Worm (Caenorhabditis elegans) whole organism, L2 larva: ENCODE data around the gene nspg-1.

Source experiments
- R02D3.7 ChIP-seq: fragments of 150-350 bp; optimal IDR thresholded peaks from 2 replicates; lab custom pipeline; 2014; ENCODE audit warnings: missing biosample characterization, missing genetic modification characterization
- aly-2 ChIP-seq: fragments of 150-350 bp; optimal IDR thresholded peaks from 2 replicates; lab custom pipeline; 2014; ENCODE audit warnings: missing biosample characterization, missing genetic modification characterization
- ceh-82 ChIP-seq: fragments of 150-350 bp; optimal IDR thresholded peaks from 2 replicates; lab custom pipeline; 2014; ENCODE audit warnings: missing biosample characterization, missing genetic modification characterization
- egl-27 ChIP-seq: sonication (generic microtip); optimal IDR thresholded peaks from 3 replicates; lab custom pipeline; 2017; ENCODE audit warnings: missing biosample characterization, missing genetic modification reagents, missing genetic modification characterization
- elt-3 ChIP-seq: sonication (generic microtip); optimal IDR thresholded peaks from 2 replicates; lab custom pipeline; 2017; ENCODE audit warnings: missing biosample characterization, missing genetic modification characterization
- lsy-2 ChIP-seq, 2 experiments: fragments of 150-350 bp in 1 of 2; sonication (generic microtip) in 1 of 2; optimal IDR thresholded peaks; 2 replicates each; lab custom pipeline; 2014 to 2017; ENCODE audit warnings: missing biosample characterization in 2 of 2, missing genetic modification characterization in 2 of 2
- nhr-12 ChIP-seq: fragments of 150-350 bp; optimal IDR thresholded peaks from 2 replicates; lab custom pipeline; 2014; ENCODE audit warnings: missing biosample characterization, missing genetic modification characterization
- nhr-237 ChIP-seq: fragments of 150-350 bp; optimal IDR thresholded peaks from 2 replicates; lab custom pipeline; 2014; ENCODE audit warnings: missing biosample characterization, missing genetic modification characterization
- nhr-25 ChIP-seq: fragments of 150-350 bp; sonication (generic microtip); optimal IDR thresholded peaks from 3 replicates; lab custom pipeline; 2014; ENCODE audit warnings: missing biosample characterization, missing genetic modification characterization
- nhr-77 ChIP-seq: fragments of 150-350 bp; optimal IDR thresholded peaks from 2 replicates; lab custom pipeline; 2014; ENCODE audit warnings: missing biosample characterization, missing genetic modification characterization
- sem-4 ChIP-seq: fragments of 150-350 bp; optimal IDR thresholded peaks from 2 replicates; lab custom pipeline; 2014; ENCODE audit warnings: missing biosample characterization, missing genetic modification reagents, missing genetic modification characterization
- unc-62 ChIP-seq: fragments of 150-350 bp; optimal IDR thresholded peaks from 2 replicates; lab custom pipeline; 2014; ENCODE audit warnings: missing biosample characterization, missing genetic modification reagents, missing genetic modification characterization
- zag-1 ChIP-seq: fragments of 150-350 bp; optimal IDR thresholded peaks from 2 replicates; lab custom pipeline; 2014; ENCODE audit warnings: missing biosample characterization, missing genetic modification characterization

- no peak for TF ChIP-seq sem-4 (tag; lab: Kevin White, UChicago)
- TF ChIP-seq ceh-82 (tag; lab: Kevin White, UChicago), result no peak
- no peak for TF ChIP-seq nhr-237 (tag; lab: Kevin White, UChicago)
- TF ChIP-seq nhr-77 (tag; lab: Kevin White, UChicago), result no peak
- no peak for TF ChIP-seq unc-62 (GFP tag; lab: Kevin White, UChicago)
- TF ChIP-seq zag-1 (tag; lab: Kevin White, UChicago), result no peak
- TF ChIP-seq egl-27 (tag; lab: Kevin White, UChicago), result no peak
- no peak for TF ChIP-seq nhr-12 (tag; lab: Kevin White, UChicago)
- TF ChIP-seq aly-2, result no peak
- no peak for TF ChIP-seq R02D3.7 (tag; lab: Kevin White, UChicago)
- no peak for TF ChIP-seq lsy-2 (tag; optimal IDR thresholded peaks at IDR 0.05; lab: Kevin White, UChicago)
- no peak for TF ChIP-seq elt-3 (tag; lab: Kevin White, UChicago)
- no peak for TF ChIP-seq nhr-25 (tag; lab: Kevin White, UChicago)
Measured at ce11 chrV:12867997-12868396, at the start of gene nspg-1.
